Fruit fly (Drosophila melanogaster): ENCODE results near the gene Dus2.

Gene Dus2

DNA sequence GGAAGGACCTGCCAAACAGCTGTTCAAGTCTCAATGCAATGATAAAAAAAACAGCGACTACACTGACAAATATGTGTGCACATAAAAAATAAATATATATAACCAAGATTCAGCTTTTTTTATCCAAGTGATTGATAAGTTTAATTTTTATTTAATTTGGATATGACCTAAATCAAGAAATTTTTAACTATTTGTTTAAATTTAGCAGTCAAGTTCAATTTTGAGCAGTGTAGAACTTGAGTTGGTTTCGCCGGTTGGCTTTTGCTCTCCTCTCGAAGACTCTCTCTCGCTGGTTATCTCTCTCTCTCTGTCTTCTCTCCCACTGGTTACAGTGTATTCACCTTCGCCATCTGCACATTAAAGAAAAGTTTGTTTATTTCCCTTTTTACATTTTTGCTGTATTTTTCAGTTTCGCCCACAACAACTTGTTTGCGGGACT lies 19.7 kb upstream of the Dus2 start (continued):
- TF ChIP-seq MTF-1 (GFP tag; optimal IDR thresholded peaks at IDR 0.05; ENCODE audit: borderline replicate concordance) (peak; percentile 71), CG2116 (GFP tag; optimal IDR thresholded peaks at IDR 0.05) (peak; percentile 40), knrl (GFP tag; IDR thresholded peaks at IDR 0.05; ENCODE audit: partially characterized antibody) (no peak), lola (GFP tag; optimal IDR thresholded peaks at IDR 0.05) (peak in 1 of 3 experiments; percentile 83), Sry-β (GFP tag; optimal IDR thresholded peaks at IDR 0.05) (no peak), hbn (GFP tag; IDR thresholded peaks at IDR 0.05; ENCODE audit: partially characterized antibody) (no peak), Myb (GFP tag; optimal IDR thresholded peaks at IDR 0.05) (peak; percentile 48), CG7963 (GFP tag; IDR thresholded peaks at IDR 0.05; ENCODE audit: partially characterized antibody) (no peak), ac (GFP tag; optimal IDR thresholded peaks at IDR 0.05) (peak; percentile 51), gsb (GFP tag; IDR thresholded peaks at IDR 0.05) (peak; percentile 74), fu2 (GFP tag; optimal IDR thresholded peaks at IDR 0.05) (peak; percentile 48), NC2α (GFP tag; optimal IDR thresholded peaks at IDR 0.05) (no peak), aop (GFP tag; IDR thresholded peaks at IDR 0.05) (no peak), CG6654 (GFP tag; optimal IDR thresholded peaks at IDR 0.05) (peak; percentile 45), CG2120 (GFP tag; optimal IDR thresholded peaks at IDR 0.05) (peak; percentile 88), vfl (GFP tag; optimal IDR thresholded peaks at IDR 0.05) (peak; percentile 66), crp (GFP tag; optimal IDR thresholded peaks at IDR 0.05) (peak in 1 of 2 experiments; percentile 57), CG7839 (tag; optimal IDR thresholded peaks at IDR 0.05) (peak; percentile 92), CG10366 (GFP tag; IDR thresholded peaks at IDR 0.05) (peak; percentile 82), chm (GFP tag; IDR thresholded peaks at IDR 0.05) (peak; percentile 76; the same call in 1 of the 2 replicates), CkIIα-i1 (GFP tag; IDR thresholded peaks at IDR 0.05) (no peak), Sox102F (GFP tag; optimal IDR thresholded peaks at IDR 0.05) (peak; percentile 92), Stat92E (GFP tag; optimal IDR thresholded peaks at IDR 0.05) (peak in 1 of 3 experiments; percentile 8), CG9609 (GFP tag; optimal IDR thresholded peaks at IDR 0.05) (peak; percentile 70), CG12155 (GFP tag; optimal IDR thresholded peaks at IDR 0.05) (peak; percentile 88), slp2 (GFP tag; optimal IDR thresholded peaks at IDR 0.05) (peak; percentile 65), D (optimal IDR thresholded peaks at IDR 0.05) (no peak), D (GFP tag; optimal IDR thresholded peaks at IDR 0.05) (peak; percentile 78), trem (tag; optimal IDR thresholded peaks at IDR 0.05) (peak; percentile 82), Hr3 (GFP tag; optimal IDR thresholded peaks at IDR 0.05) (peak; percentile 87), ewg (GFP tag; optimal IDR thresholded peaks at IDR 0.05) (peak; percentile 67), CG1603 (tag; optimal IDR thresholded peaks at IDR 0.05) (peak; percentile 28), Lim3 (GFP tag; IDR thresholded peaks at IDR 0.05) (no peak), CG10979 (tag; optimal IDR thresholded peaks at IDR 0.05) (peak; percentile 92), Usf (GFP tag; optimal IDR thresholded peaks at IDR 0.05) (peak; percentile 61), HmgZ (tag; optimal IDR thresholded peaks at IDR 0.05) (peak; percentile 79), Eip74EF (GFP tag; optimal IDR thresholded peaks at IDR 0.05) (peak in 1 of 2 experiments; percentile 92), CG31224 (GFP tag; IDR thresholded peaks at IDR 0.05) (peak; percentile 81), fd96Cb (tag; optimal IDR thresholded peaks at IDR 0.05) (peak; percentile 89), Hand (GFP tag; optimal IDR thresholded peaks at IDR 0.05) (peak; percentile 70), CG3995 (GFP tag; optimal IDR thresholded peaks at IDR 0.05) (peak; percentile 29), CG30403 (GFP tag; optimal IDR thresholded peaks at IDR 0.05) (peak; percentile 91), grau (tag; optimal IDR thresholded peaks at IDR 0.05) (peak; percentile 89), CG8281 (tag; optimal IDR thresholded peaks at IDR 0.05) (peak; percentile 55), slou (GFP tag; optimal IDR thresholded peaks at IDR 0.05) (peak; percentile 82), CG14860 (GFP tag; IDR thresholded peaks at IDR 0.05; ENCODE audit: partially characterized antibody) (no peak), YL-1 (GFP tag; optimal IDR thresholded peaks at IDR 0.05) (peak; percentile 23), CG3726 (GFP tag; IDR thresholded peaks at IDR 0.05) (peak; percentile 77; the same call in 2 of the 3 replicates), Dfd (GFP tag; optimal IDR thresholded peaks at IDR 0.05) (no peak)

All from whole organism, embryonic.